Worm (Caenorhabditis elegans) whole organism, young adult: Measurements from ENCODE around the gene srg-27.

Source experiments
- F10E7.11 ChIP-seq: sonication (generic microtip); optimal IDR thresholded peaks from 2 replicates; lab custom pipeline; 2017; ENCODE audit warnings: mild to moderate bottlenecking, missing genetic modification characterization, moderate library complexity, missing compliant biosample characterization
- ama-1 ChIP-seq, 3 experiments: fragments of 150-350 bp in 1 of 3; sonication (generic microtip) in 2 of 3; optimal IDR thresholded peaks; 2 replicates each; lab custom pipeline; 2014 to 2018; ENCODE audit warnings: missing biosample characterization in 2 of 3, missing genetic modification characterization in 2 of 3, missing genetic modification reagents in 2 of 3
- attf-3 ChIP-seq: fragments of 200-800 bp; sonication (Bioruptor generic); conservative IDR thresholded peaks from 2 replicates; pipeline ENCODE4 v1.3.6; 2022; ENCODE audit warnings: missing genetic modification reagents, missing genetic modification characterization, missing compliant biosample characterization
- ceh-40 ChIP-seq: fragments of 200-800 bp; sonication (Bioruptor generic); IDR thresholded peaks from 2 replicates; pipeline ENCODE4 v1.3.6; 2022; ENCODE audit warnings: missing genetic modification characterization, missing compliant biosample characterization
- ceh-58 ChIP-seq: fragments of 200-800 bp; sonication (Bioruptor generic); IDR thresholded peaks from 2 replicates; pipeline ENCODE4 v1.3.6; 2022; ENCODE audit warnings: missing genetic modification characterization, missing compliant biosample characterization
- dpff-1 ChIP-seq: sonication (generic microtip); optimal IDR thresholded peaks from 2 replicates; lab custom pipeline; 2017; ENCODE audit warnings: mild to moderate bottlenecking, missing genetic modification characterization, missing compliant biosample characterization
- efl-1 ChIP-seq: fragments of 150-350 bp; optimal IDR thresholded peaks from 2 replicates; lab custom pipeline; 2014; ENCODE audit warnings: missing biosample characterization, missing genetic modification reagents, missing genetic modification characterization
- egl-18 ChIP-seq: fragments of 200-800 bp; sonication (Bioruptor generic); IDR thresholded peaks from 2 replicates; pipeline ENCODE4 v1.3.6; 2022; ENCODE audit warnings: missing genetic modification reagents, missing genetic modification characterization, missing compliant biosample characterization
- him-1 ChIP-seq: sonication (generic microtip); optimal IDR thresholded peaks from 2 replicates; lab custom pipeline; 2016; ENCODE audit warnings: missing genotype, missing genetic modification reagents, missing genetic modification characterization, missing compliant biosample characterization
- hlh-12 ChIP-seq: sonication (generic microtip); optimal IDR thresholded peaks from 2 replicates; lab custom pipeline; 2016; ENCODE audit warnings: missing genetic modification characterization, missing compliant biosample characterization
- mcd-1 ChIP-seq: fragments of 200-800 bp; sonication (Bioruptor generic); IDR thresholded peaks from 2 replicates; pipeline ENCODE4 v1.3.6; 2022; ENCODE audit warnings: missing genetic modification reagents, missing genetic modification characterization, missing compliant biosample characterization
- sdz-38 ChIP-seq: sonication (generic microtip); optimal IDR thresholded peaks from 2 replicates; lab custom pipeline; 2016; ENCODE audit warnings: missing genotype, missing genetic modification characterization, missing compliant biosample characterization
- sea-2 ChIP-seq: fragments of 200-800 bp; sonication (Bioruptor generic); IDR thresholded peaks from 2 replicates; pipeline ENCODE4 v1.3.6; 2022; ENCODE audit warnings: missing genetic modification characterization, missing compliant biosample characterization
- unc-62 ChIP-seq: fragments of 150-350 bp; optimal IDR thresholded peaks from 2 replicates; lab custom pipeline; 2014; ENCODE audit warnings: missing biosample characterization, missing genetic modification reagents, missing genetic modification characterization

DNA sequence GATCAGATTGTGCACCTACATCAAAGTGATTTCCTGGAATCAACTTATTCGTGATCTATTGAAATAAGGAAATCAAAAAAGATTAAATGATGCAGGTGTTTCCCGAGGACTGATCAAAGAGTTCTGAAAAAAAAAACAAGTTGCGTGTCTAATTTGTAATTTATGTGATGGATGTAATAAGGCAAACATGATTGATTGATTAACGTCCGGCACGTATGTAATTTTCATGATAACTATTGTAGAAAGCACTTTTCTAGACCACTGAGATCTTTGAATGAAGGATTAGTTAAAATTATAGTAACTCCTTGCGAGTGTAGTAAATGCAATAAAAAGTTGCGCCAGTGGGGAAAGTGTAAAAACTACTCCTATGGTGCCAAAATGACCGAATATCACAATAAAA lies 5.8 kb downstream of the srg-27 start, which contains the start of gene srg-25:
- no peak for TF ChIP-seq attf-3 (GFP tag; lab: Robert Waterston, UW)
- TF ChIP-seq sdz-38, result no peak
- TF ChIP-seq sea-2, result no peak
- TF ChIP-seq hlh-12 (tag; lab: Kevin White, UChicago), result no peak
- TF ChIP-seq egl-18 (GFP tag; lab: Robert Waterston, UW), result no peak
- TF ChIP-seq unc-62, result no peak
- TF ChIP-seq efl-1 (GFP tag; lab: Kevin White, UChicago), result no peak
- no peak for TF ChIP-seq mcd-1
- TF ChIP-seq ama-1 (optimal IDR thresholded peaks at IDR 0.05; lab: Kevin White, UChicago), result no peak
- no peak for TF ChIP-seq ama-1 (GFP tag; optimal IDR thresholded peaks at IDR 0.05; lab: Kevin White, UChicago)
- no peak for TF ChIP-seq F10E7.11 (tag; lab: Kevin White, UChicago)
- no peak for TF ChIP-seq ceh-58 (GFP tag; lab: Robert Waterston, UW)
- no peak for TF ChIP-seq dpff-1 (tag; lab: Kevin White, UChicago)
- no peak for TF ChIP-seq ceh-40 (GFP tag; lab: Robert Waterston, UW)
- TF ChIP-seq him-1 (tag; lab: Kevin White, UChicago), result no peak
